Worm (Caenorhabditis elegans): Measurements from ENCODE around the gene C56G2.9.

Gene C56G2.9

DNA sequence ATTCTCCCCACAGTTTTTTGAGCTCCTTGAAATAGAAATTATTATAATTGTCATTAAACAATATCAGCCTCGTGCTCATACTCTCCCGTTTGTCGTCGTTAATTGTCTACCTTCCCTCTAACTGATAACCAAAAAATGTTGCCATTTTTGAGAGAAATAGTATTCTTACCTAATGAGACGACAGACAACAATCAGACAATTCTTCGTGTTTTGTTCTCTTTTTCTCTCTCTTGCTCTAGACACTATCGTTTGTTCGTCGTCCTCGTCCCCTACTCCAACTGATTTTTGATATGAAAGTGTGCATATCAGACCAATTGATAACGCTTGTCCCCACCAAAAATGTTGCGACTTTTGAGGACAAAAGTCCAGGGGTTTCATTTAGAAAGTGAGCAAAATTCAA, 18.4 kb upstream of the C56G2.9 start:
- TF ChIP-seq dao-5 (tag; optimal IDR thresholded peaks at IDR 0.05) (no peak), him-1 (tag; optimal IDR thresholded peaks at IDR 0.05) (no peak), W03F9.2 (tag; optimal IDR thresholded peaks at IDR 0.05) (no peak)

DNA sequence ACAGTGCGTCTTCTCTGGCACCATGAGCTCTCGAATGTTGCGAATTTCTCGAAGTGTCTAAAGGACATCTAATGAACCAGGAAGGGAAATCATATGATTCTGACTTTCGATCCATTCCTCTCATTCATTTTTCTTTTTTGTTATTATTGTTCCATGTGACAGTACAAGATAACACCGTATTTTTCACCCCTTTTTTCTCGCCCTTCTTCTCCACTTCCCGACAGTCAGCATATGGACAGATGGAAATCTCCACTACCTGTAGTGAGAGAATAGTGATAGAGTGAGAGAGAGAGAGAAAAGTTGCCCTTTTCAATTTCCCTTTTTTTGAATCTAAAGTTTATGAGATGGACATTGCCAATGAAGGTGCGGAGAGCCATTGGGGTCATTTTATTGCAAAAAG, 17.7 kb upstream of the C56G2.9 start:
- no peak for TF ChIP-seq him-1 (tag; optimal IDR thresholded peaks at IDR 0.05)
- TF ChIP-seq dao-5 (tag; optimal IDR thresholded peaks at IDR 0.05), result no peak
- no peak for TF ChIP-seq W03F9.2 (tag; optimal IDR thresholded peaks at IDR 0.05)

DNA sequence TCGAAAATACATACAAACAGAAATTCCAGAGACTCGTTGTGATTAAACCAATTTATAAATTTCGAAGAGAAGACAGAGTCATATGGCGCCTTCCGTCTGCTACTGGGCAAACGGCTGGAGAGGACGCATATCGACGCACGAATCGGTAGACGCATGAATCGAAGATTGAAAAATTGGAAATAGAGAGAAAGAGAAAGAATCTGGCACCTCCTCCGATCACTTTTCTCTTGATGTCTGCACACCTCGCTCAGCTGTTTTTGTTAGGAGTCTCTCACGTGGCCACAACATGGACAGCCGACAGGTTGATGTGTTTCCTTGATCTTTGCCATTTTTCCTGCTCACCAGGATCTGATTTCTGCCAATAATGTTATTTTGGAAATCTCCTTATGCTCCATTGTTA, 17.0 kb upstream of the C56G2.9 start:
- no peak for TF ChIP-seq W03F9.2 (tag; optimal IDR thresholded peaks at IDR 0.05)
- no peak for TF ChIP-seq him-1 (tag; optimal IDR thresholded peaks at IDR 0.05)
- no peak for TF ChIP-seq dao-5 (tag; optimal IDR thresholded peaks at IDR 0.05)

DNA sequence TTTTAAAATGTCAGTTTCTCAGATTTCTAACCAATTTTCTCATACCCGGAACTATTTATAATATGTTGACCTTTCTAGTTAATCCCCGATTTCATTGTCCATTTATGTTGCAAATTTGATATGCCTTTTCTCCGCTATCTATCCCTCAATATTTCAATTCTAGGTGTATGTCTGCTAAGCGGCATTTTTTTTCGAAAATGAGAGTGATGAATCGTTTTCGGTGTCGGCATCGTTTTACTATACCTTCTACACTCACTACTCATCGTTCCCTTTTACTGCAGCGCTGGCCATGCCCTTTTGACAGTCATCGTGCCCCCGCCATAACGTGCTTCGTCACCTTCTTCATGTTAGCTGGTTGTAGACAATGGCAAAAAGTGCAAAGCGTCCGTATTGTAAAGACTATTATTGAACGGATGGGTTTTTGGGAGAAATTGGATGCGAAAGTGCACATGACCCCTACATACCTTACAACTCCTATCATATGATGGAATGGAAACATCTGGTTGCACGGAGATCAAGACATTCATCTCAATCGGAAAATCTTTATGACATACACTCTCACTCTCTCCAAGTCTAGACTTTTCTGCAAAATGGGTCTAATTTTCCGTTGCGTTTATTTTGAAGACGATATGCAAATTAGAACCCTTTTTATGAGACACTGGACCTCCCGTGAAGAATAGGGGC, 16.2 kb upstream of the C56G2.9 start:
- TF ChIP-seq W03F9.2 (tag; optimal IDR thresholded peaks at IDR 0.05) (no peak), him-1 (tag; optimal IDR thresholded peaks at IDR 0.05) (no peak), dao-5 (tag; optimal IDR thresholded peaks at IDR 0.05) (no peak)

DNA sequence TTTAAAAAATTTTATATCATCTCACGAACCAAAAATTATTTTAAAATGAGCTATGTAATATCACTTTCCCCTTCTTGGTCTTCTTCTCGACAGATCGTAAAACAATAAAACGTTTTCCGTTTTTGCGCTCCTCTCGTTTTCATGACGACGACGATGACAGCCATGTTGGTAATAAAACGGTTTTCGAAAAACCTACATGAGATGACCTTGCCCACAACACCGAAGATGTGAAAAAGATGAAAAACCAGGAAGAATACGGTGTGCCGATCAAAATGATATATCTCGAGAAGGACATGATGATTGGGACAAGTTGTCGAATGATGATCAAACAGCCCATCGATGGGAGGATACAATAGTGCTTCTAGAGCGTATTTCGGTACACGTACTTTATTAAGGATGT, 15.6 kb upstream of the C56G2.9 start:
- TF ChIP-seq W03F9.2 (tag; optimal IDR thresholded peaks at IDR 0.05) (no peak), him-1 (tag; optimal IDR thresholded peaks at IDR 0.05) (no peak), dao-5 (tag; optimal IDR thresholded peaks at IDR 0.05) (no peak)

DNA sequence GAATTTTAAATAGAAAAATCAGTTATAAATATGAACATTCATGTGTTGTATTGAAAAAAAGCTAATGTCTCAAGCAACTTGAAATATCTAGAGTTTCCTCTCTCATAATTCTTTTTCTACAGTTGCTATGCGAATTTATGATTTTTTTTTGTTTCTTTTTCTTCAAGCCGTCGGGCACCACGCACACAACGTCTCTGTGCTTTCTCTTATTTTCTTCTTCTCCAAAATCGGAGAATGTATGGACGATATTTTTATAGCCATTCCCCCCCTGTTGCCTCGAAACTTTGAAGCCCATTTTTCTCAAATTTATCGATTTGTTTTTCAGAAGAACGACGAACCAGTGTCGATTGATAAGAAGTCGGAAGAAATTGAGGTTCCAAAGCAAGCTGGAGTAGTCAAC, 13.6 kb upstream of the C56G2.9 start:
- TF ChIP-seq him-1 (tag; optimal IDR thresholded peaks at IDR 0.05) (no peak), W03F9.2 (tag; optimal IDR thresholded peaks at IDR 0.05) (no peak), dao-5 (tag; optimal IDR thresholded peaks at IDR 0.05) (no peak)

DNA sequence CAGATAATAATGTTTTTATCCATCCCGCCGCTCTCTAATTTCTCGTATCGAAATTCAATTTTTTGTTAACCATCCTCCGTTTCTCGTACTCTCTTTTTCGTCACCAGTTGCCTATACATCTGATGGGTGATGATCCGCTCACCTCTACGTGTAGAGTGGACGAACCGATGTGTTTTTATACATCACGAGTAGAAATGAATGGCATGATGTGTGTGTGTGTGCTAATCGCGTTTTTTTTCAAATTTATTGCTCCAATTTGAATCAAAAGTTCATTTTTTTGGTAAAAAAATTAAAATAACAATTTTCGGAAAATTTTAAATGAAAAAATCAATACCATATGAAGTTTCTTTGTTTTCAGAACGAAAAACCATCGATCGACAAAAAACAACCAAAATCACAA, 12.9 kb upstream of the C56G2.9 start:
- TF ChIP-seq dao-5 (tag; optimal IDR thresholded peaks at IDR 0.05) (no peak), W03F9.2 (tag; optimal IDR thresholded peaks at IDR 0.05) (no peak), him-1 (tag; optimal IDR thresholded peaks at IDR 0.05) (no peak)

DNA sequence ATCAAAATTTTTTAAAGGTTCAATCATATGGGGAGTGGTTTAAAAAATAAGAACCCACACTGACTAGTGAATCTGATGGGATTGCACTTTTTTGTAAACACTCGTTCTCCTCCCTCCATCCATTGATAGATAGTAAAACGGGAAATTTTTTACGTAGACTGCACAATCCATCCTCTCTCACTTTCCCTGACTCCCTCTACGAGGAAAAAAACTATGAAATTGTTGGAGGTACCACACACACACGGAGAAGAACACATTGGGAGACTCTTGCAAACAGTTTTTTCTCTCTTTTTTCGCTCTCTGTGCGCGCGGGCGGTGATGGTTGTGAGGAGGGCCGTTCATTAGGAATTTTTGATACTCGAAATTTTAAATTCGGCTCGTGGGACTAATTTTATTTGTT, 12.2 kb upstream of the C56G2.9 start:
- TF ChIP-seq dao-5 (tag; optimal IDR thresholded peaks at IDR 0.05) (no peak), him-1 (tag; optimal IDR thresholded peaks at IDR 0.05) (no peak), W03F9.2 (tag; optimal IDR thresholded peaks at IDR 0.05) (no peak)

DNA sequence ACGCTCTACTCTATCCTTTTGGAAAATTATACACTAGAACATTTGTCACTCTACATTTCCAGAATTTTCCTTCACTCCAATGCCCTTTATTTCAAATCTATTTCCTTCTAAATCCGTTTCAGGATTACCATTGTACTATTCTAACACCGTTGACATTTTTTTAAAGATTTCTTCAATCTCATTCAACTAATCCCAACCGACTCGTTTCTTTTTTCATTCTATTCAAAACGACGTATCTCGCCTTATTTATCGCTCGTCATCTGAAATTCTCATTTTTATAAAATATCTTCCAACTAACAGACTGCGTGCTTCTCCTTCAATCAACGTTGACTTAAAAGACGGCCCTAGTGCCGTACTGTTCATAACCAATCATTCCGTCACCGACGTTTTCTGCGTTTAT, 10.0 kb upstream of the C56G2.9 start, which contains the start of gene akap-1:
TSS of gene akap-1 (plus strand) at position 301 of the 400 bp plus-strand sequence.
- no peak for TF ChIP-seq dao-5 (tag; optimal IDR thresholded peaks at IDR 0.05)
- TF ChIP-seq W03F9.2 (tag; optimal IDR thresholded peaks at IDR 0.05), result no peak

DNA sequence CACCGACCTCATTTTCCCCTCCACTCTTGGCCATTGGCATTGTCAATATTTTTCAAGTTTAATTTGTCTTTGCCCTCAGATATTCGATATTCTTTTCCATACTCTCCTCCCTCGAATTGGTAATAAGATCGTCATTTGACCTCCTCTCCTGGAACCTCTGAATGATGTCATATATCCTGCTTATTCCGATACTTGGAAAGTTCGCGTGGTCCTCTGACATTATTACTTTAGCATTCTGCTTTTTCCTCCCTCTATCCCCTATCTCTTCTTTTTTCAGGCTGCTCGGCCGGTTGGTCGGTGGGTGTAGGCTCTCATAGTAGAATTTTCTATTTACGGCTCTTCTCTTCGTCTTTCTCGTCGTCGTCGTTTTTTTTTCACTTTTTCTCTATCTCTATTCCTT, 9.3 kb upstream of the C56G2.9 start:
- TF ChIP-seq dao-5 (tag; optimal IDR thresholded peaks at IDR 0.05) (no peak), W03F9.2 (tag; optimal IDR thresholded peaks at IDR 0.05) (no peak), him-1 (tag; optimal IDR thresholded peaks at IDR 0.05) (no peak)

DNA sequence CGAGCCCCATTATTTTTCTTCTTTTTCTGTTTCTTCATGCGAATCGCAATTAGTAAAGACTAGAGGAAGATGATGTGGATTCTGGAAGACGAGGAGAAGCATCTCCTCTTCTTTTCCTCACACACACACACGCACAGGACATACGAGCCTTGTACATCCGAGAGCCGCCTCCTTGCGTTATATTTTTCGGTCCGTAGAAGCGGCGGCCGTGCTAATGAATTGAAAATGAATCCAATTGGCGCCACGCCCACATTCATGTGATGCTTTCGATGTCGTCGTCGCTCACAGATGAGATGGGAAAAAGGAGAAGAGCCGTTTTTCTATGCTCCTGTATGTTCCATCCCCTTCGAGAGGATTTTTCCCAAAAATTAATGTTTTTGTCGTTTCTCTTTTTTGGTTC, 8.3 kb upstream of the C56G2.9 start:
- TF ChIP-seq dao-5 (tag; optimal IDR thresholded peaks at IDR 0.05), result no peak
- no peak for TF ChIP-seq W03F9.2 (tag; optimal IDR thresholded peaks at IDR 0.05)
- TF ChIP-seq him-1 (tag; optimal IDR thresholded peaks at IDR 0.05), result no peak

DNA sequence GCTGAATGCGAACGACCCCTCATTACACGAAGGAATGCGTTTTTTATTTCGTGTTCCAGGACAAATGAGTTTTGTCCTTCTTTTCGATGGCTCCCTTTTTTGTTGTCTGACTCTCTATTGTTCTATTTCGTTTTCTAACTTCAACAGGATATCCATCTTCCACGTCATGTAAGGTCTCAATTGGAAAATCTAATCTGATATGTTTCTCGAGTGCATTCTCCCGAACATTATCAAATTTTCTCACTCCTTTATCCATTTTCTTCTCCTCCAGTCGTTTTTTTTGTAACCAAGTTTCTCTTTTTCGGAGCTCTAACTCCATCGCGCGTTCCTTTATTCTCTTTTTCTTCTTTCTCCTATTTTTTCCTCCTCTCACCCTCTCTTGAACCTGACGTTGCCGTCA, 7.3 kb upstream of the C56G2.9 start:
- no peak for TF ChIP-seq him-1 (tag; optimal IDR thresholded peaks at IDR 0.05)
- no peak for TF ChIP-seq W03F9.2 (tag; optimal IDR thresholded peaks at IDR 0.05)
- TF ChIP-seq dao-5 (tag; optimal IDR thresholded peaks at IDR 0.05), result no peak

DNA sequence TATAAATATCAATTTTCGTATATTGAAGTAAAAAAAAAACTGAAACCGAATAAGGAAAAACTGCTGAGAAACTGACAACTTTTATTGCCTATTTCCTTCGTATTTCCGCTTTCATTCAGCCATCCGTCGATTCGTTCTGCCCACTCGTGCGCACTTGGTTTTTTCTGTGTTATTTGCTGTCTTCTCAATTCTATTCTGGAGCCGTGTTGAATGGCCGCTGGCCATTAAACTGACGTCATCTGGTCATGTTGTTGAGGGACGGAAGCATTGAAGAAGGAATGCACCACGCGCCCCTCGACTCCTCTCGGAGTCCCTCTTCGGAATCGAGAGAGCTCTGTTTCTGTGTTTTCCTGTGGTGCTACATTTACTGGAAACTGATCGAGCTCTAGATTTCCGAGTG, 5.4 kb upstream of the C56G2.9 start:
- TF ChIP-seq W03F9.2 (tag; optimal IDR thresholded peaks at IDR 0.05) (no peak), him-1 (tag; optimal IDR thresholded peaks at IDR 0.05) (peak; percentile 64)

DNA sequence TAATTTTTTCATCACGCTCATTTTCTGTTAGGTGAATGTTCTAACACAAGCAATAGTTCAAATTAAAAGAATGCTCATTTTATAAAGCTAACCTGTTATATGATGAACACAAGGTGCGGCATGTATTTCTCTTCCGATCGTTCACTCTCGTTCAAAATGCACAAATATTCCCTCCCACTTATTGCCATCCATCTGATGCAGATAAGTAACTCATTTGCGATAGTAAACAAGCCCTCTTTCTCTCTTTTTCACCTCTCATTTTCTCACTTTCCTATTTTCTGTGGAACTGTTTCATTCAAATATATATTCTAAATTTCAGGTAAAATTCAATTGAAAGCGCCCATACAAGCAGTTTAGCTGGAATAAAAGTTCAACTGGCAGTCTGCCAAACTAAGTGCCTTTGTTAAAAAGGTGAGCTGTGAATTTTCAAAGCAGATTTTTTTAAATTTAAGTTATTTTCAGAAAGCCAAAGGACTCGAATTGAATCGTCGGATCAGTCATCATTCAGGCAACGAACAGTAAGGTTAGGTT, 2.9 kb upstream of the C56G2.9 start, which contains the start of the genes trmt-10C.2 and C56G2.22:
TSS of gene trmt-10C.2 (plus strand) at position 314 of the 531 bp plus-strand sequence.
TSS of gene C56G2.22 (plus strand) at position 481 of the 531 bp plus-strand sequence.
- TF ChIP-seq dao-5 (tag; optimal IDR thresholded peaks at IDR 0.05) (no peak), W03F9.2 (tag; optimal IDR thresholded peaks at IDR 0.05) (no peak), him-1 (tag; optimal IDR thresholded peaks at IDR 0.05) (no peak)

DNA sequence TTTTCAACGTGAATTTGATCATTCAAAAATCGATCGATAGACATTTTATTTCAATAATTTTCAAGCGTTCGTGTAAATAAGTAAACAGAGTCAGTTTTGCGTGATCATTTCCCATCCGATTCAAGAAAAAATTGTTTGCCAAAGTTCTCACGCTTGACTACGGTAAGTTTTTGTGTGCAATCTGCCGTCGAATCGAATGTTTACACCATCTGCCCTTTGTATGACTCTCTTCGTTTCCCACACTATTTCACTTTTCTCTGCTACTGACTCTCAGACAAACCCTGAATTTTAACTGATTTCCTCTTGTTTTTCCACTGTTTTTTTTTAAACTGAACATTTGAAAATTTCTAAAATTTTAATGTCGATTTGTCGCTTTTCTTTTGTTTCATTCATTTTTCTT, 1.6 kb upstream of the C56G2.9 start:
- TF ChIP-seq him-1 (tag; optimal IDR thresholded peaks at IDR 0.05) (peak; percentile 74), W03F9.2 (tag; optimal IDR thresholded peaks at IDR 0.05) (peak; percentile 90), dao-5 (tag; optimal IDR thresholded peaks at IDR 0.05) (no peak)

Measured in whole organism, L4/young adult.